Worm (Caenorhabditis elegans) whole organism, early embryonic: ENCODE results near the gene C45G9.6.

Experiments
- F13C5.2 ChIP-seq: sonication (generic microtip); optimal IDR thresholded peaks from 2 replicates; lab custom pipeline; 2017; ENCODE audit warnings: mild to moderate bottlenecking, missing genetic modification characterization, inconsistent platforms, missing compliant biosample characterization
- aly-1 ChIP-seq: sonication (generic microtip); optimal IDR thresholded peaks from 2 replicates; lab custom pipeline; 2016; ENCODE audit warnings: missing genetic modification characterization, missing compliant biosample characterization
- ama-1 ChIP-seq: fragments of 150-350 bp; optimal IDR thresholded peaks from 2 replicates; lab custom pipeline; 2014
- ceh-36 ChIP-seq: sonication (generic microtip); optimal IDR thresholded peaks from 2 replicates; lab custom pipeline; 2016; ENCODE audit warnings: missing genetic modification characterization, inconsistent platforms, missing compliant biosample characterization
- ets-7 ChIP-seq: sonication (generic microtip); optimal IDR thresholded peaks from 2 replicates; lab custom pipeline; 2016; ENCODE audit warnings: missing genotype, missing genetic modification characterization, missing compliant biosample characterization
- flt-1 ChIP-seq: fragments of 200-800 bp; sonication (Bioruptor generic); IDR thresholded peaks from 2 replicates; pipeline ENCODE4 v1.3.6; 2022; ENCODE audit warnings: missing genetic modification characterization, missing compliant biosample characterization
- hmg-4 ChIP-seq: fragments of 200-800 bp; sonication (Bioruptor generic); optimal IDR thresholded peaks from 2 replicates; lab custom pipeline; 2018; ENCODE audit warnings: mild to moderate bottlenecking, missing genetic modification characterization, missing compliant biosample characterization
- hnd-1 ChIP-seq: sonication (generic microtip); optimal IDR thresholded peaks from 2 replicates; lab custom pipeline; 2016; ENCODE audit warnings: missing genetic modification characterization, missing compliant biosample characterization
- pes-1 ChIP-seq: fragments of 200-800 bp; sonication (Bioruptor generic); IDR thresholded peaks from 2 replicates; pipeline ENCODE4 v1.3.6; 2022; ENCODE audit warnings: missing genetic modification reagents, missing genetic modification characterization, missing compliant biosample characterization
- scrt-1 ChIP-seq: fragments of 200-800 bp; sonication (Bioruptor generic); IDR thresholded peaks from 2 replicates; pipeline ENCODE4 v1.3.6; 2022; ENCODE audit warnings: missing genetic modification characterization, missing compliant biosample characterization
- tbx-11 ChIP-seq: fragments of 200-800 bp; sonication (Bioruptor generic); IDR thresholded peaks from 2 replicates; pipeline ENCODE4 v1.3.6; 2022; ENCODE audit warnings: missing genetic modification characterization, missing compliant biosample characterization
- tbx-37 ChIP-seq: fragments of 200-800 bp; sonication (Bioruptor generic); conservative IDR thresholded peaks from 2 replicates; pipeline ENCODE4 v1.3.6; 2022; ENCODE audit warnings: missing genetic modification reagents, missing genetic modification characterization, missing compliant biosample characterization

Gene C45G9.6

DNA sequence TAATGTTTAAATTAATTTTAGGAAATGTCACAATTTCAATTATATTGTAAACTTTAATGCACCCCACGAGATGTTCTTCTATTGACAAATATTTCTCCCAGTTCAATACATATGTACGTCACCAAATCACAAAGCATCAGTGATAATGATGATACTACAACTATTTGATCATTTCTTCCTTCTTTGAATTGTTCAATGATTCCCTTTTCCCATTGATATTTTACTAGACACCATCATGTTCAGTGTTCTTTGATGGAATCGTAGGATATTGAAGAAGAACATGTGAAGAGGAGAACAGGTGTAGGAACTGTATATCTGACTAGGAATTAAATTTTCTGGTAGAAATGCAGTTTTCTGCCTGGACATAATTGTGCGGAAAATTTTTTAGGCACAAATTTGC lies 53.2 kb downstream of the C45G9.6 start:
- TF ChIP-seq ets-7 (no peak), pes-1 (GFP tag; lab: Robert Waterston, UW) (no peak), ama-1 (lab: Kevin White, UChicago) (no peak), aly-1 (tag; lab: Kevin White, UChicago) (no peak), hnd-1 (tag; lab: Kevin White, UChicago) (no peak), flt-1 (no peak), tbx-37 (no peak), ceh-36 (tag; lab: Kevin White, UChicago) (no peak), tbx-11 (GFP tag; lab: Robert Waterston, UW) (no peak), F13C5.2 (tag; lab: Kevin White, UChicago) (no peak), hmg-4 (no peak), scrt-1 (no peak)
